Worm (Caenorhabditis elegans) whole organism, young adult: Measurements from ENCODE around the gene T28C6.11.

Source experiments
- C17E4.6 ChIP-seq: fragments of 200-800 bp; sonication (Bioruptor generic); IDR thresholded peaks from 2 replicates; pipeline ENCODE4 v1.3.6; 2022; ENCODE audit warnings: missing genetic modification reagents, missing genetic modification characterization, missing compliant biosample characterization
- F49E8.2 ChIP-seq: sonication (generic microtip); optimal IDR thresholded peaks from 3 replicates; lab custom pipeline; 2017; ENCODE audit warnings: missing genetic modification characterization, mild to moderate bottlenecking, missing compliant biosample characterization, antibody characterized with exemption, moderate library complexity; ENCODE audit not compliant: insufficient read depth
- K11D2.4 ChIP-seq: fragments of 200-800 bp; sonication (Bioruptor generic); IDR thresholded peaks from 2 replicates; pipeline ENCODE4 v1.3.6; 2022; ENCODE audit warnings: missing genetic modification reagents, missing genetic modification characterization, missing compliant biosample characterization
- hlh-26 ChIP-seq: fragments of 200-800 bp; sonication (Bioruptor generic); conservative IDR thresholded peaks from 2 replicates; pipeline ENCODE4 v1.3.6; 2022; ENCODE audit warnings: missing genetic modification reagents, missing genetic modification characterization, missing compliant biosample characterization
- lin-54 ChIP-seq: fragments of 200-800 bp; sonication (Bioruptor generic); optimal IDR thresholded peaks from 2 replicates; lab custom pipeline; 2018; ENCODE audit warnings: mild to moderate bottlenecking, missing genetic modification characterization, missing compliant biosample characterization

DNA sequence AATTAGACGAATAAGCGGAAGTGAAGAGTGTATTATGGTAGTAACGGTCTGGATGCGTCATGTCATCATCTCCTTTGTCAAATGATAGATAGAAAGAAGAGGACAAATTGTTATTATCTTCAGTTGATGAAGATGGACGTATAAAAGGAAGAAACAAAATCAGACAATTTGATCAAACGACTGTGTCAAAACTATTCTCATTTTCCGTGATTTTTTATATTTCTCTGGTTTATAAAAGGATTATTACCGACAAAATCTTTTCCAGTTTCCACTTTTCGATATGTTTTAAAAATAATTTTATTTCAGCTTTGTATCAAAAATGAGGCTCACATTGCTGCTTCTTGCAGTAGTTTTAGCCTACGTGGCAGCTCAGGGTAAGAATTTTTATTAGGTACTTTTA lies 24.0 kb downstream of the T28C6.11 start, which contains the start of gene grsp-2:
- TF ChIP-seq F49E8.2 (no peak), hlh-26 (no peak), C17E4.6 (GFP tag; lab: Robert Waterston, UW) (no peak), lin-54 (GFP tag; lab: Kevin White, UChicago) (no peak), K11D2.4 (no peak)
